Worm (Caenorhabditis elegans): ENCODE data around the gene sorb-1.

- TF ChIP-seq T23F11.4 (GFP tag; optimal IDR thresholded peaks at IDR 0.05), result no peak
- no peak for TF ChIP-seq F13H6.1 (tag; optimal IDR thresholded peaks at IDR 0.05)
- no peak for TF ChIP-seq elt-2 (tag; optimal IDR thresholded peaks at IDR 0.05)
- no peak for TF ChIP-seq nhr-11 (tag; optimal IDR thresholded peaks at IDR 0.05)
- TF ChIP-seq hlh-30 (tag; optimal IDR thresholded peaks at IDR 0.05; ENCODE audit: insufficient read depth), result no peak
- TF ChIP-seq eyg-1 (tag; optimal IDR thresholded peaks at IDR 0.05), result no peak
- TF ChIP-seq ceh-24 (tag; optimal IDR thresholded peaks at IDR 0.05), result no peak
- TF ChIP-seq ama-1 (optimal IDR thresholded peaks at IDR 0.05), result no peak
- TF ChIP-seq pag-3 (tag; optimal IDR thresholded peaks at IDR 0.05; ENCODE audit: borderline replicate concordance), result no peak
These were observed 33.4 kb upstream of the sorb-1 start for ce11 chrIV:13716735-13717134.

Data from whole organism, late embryonic.